Fruit fly (Drosophila melanogaster) whole organism, embryonic: ENCODE measurements around the gene SMC6.

Experiments
- Bdp1 ChIP-seq: fragments of 200-800 bp; sonication (Bioruptor generic); optimal IDR thresholded peaks from 3 replicates; lab custom pipeline; 2016; ENCODE audit warnings: missing biosample characterization, missing genetic modification characterization
- CG10267 ChIP-seq: fragments of 200-800 bp; sonication (Bioruptor generic); optimal IDR thresholded peaks from 2 replicates; lab custom pipeline; 2018; ENCODE audit warnings: missing biosample characterization, mild to moderate bottlenecking, missing genetic modification characterization, moderate library complexity
- CG10654 ChIP-seq: fragments of 200-800 bp; sonication (Bioruptor generic); optimal IDR thresholded peaks from 2 replicates; lab custom pipeline; 2016; ENCODE audit warnings: missing biosample characterization, missing genetic modification characterization
- CG11456 ChIP-seq: fragments of 200-800 bp; sonication (Bioruptor generic); IDR thresholded peaks from 3 replicates; pipeline ENCODE4 v1.3.6; 2022; ENCODE audit warnings: missing biosample characterization, missing genetic modification characterization
- CG12155 ChIP-seq: fragments of 200-800 bp; sonication (Bioruptor generic); optimal IDR thresholded peaks from 3 replicates; lab custom pipeline; 2016; ENCODE audit warnings: missing biosample characterization, missing genetic modification characterization
- CG14014 ChIP-seq: fragments of 200-800 bp; sonication (Bioruptor generic); IDR thresholded peaks from 2 replicates; pipeline ENCODE4 v1.3.6; 2022; ENCODE audit warnings: missing biosample characterization, missing genetic modification characterization
- CG14441 ChIP-seq: fragments of 200-800 bp; sonication (Bioruptor generic); IDR thresholded peaks from 2 replicates; pipeline ENCODE4 v1.3.6; 2022; ENCODE audit warnings: missing biosample characterization, missing genetic modification characterization
- CG14860 ChIP-seq: fragments of 200-800 bp; sonication (Bioruptor generic); IDR thresholded peaks from 3 replicates; pipeline ENCODE4 v1.3.6; 2022; ENCODE audit warnings: missing biosample characterization, missing genetic modification characterization; ENCODE audit not compliant: partially characterized antibody
- CG15073 ChIP-seq: fragments of 200-800 bp; sonication (Bioruptor generic); optimal IDR thresholded peaks from 2 replicates; lab custom pipeline; 2016; ENCODE audit warnings: missing biosample characterization, missing genetic modification characterization
- CG17829 ChIP-seq: fragments of 200-800 bp; optimal IDR thresholded peaks from 2 replicates; lab custom pipeline; 2019; ENCODE audit warnings: missing biosample characterization, mild to moderate bottlenecking, missing genetic modification characterization, moderate library complexity
- CG2116 ChIP-seq: fragments of 200-800 bp; sonication (Bioruptor generic); optimal IDR thresholded peaks from 3 replicates; lab custom pipeline; 2018; ENCODE audit warnings: missing biosample characterization, mild to moderate bottlenecking, missing genetic modification characterization
- CG2712 ChIP-seq: fragments of 200-800 bp; optimal IDR thresholded peaks from 3 replicates; lab custom pipeline; 2019; ENCODE audit warnings: missing biosample characterization, mild to moderate bottlenecking, missing genetic modification characterization, moderate library complexity
- CG4617 ChIP-seq: fragments of 200-800 bp; sonication (Bioruptor generic); optimal IDR thresholded peaks from 3 replicates; lab custom pipeline; 2016; ENCODE audit warnings: missing biosample characterization, missing genetic modification characterization, borderline replicate concordance
- CG6813 ChIP-seq: fragments of 200-800 bp; sonication (Bioruptor generic); optimal IDR thresholded peaks from 2 replicates; lab custom pipeline; 2017; ENCODE audit warnings: missing biosample characterization, missing genetic modification characterization, mild to moderate bottlenecking, moderate library complexity, missing genetic modification reagents
- CG8290 ChIP-seq, 3 experiments: fragments of 200-800 bp; sonication (Bioruptor generic); optimal IDR thresholded peaks; 2 replicates each; lab custom pipeline; 2016 to 2019; ENCODE audit warnings: missing biosample characterization in 3 of 3, missing genetic modification characterization in 3 of 3, mild to moderate bottlenecking in 2 of 3, moderate library complexity in 1 of 3
- CG8388 ChIP-seq: fragments of 200-800 bp; sonication (Bioruptor generic); optimal IDR thresholded peaks from 2 replicates; lab custom pipeline; 2019; ENCODE audit warnings: missing biosample characterization, mild to moderate bottlenecking, missing genetic modification characterization, moderate library complexity
- CG9215 ChIP-seq: fragments of 200-800 bp; sonication (Bioruptor generic); IDR thresholded peaks from 2 replicates; pipeline ENCODE4 v1.3.6; 2022; ENCODE audit warnings: missing biosample characterization, missing genetic modification characterization
- CG9609 ChIP-seq: fragments of 200-800 bp; sonication (Bioruptor generic); optimal IDR thresholded peaks from 3 replicates; lab custom pipeline; 2016; ENCODE audit warnings: missing biosample characterization, missing genetic modification characterization
- CTCF ChIP-seq: fragments of 200-800 bp; sonication (Bioruptor generic); optimal IDR thresholded peaks from 2 replicates; lab custom pipeline; 2017; ENCODE audit warnings: missing biosample characterization, mild to moderate bottlenecking, missing genetic modification characterization, moderate library complexity
- CrebB ChIP-seq: fragments of 200-800 bp; sonication (Bioruptor generic); optimal IDR thresholded peaks from 3 replicates; lab custom pipeline; 2018; ENCODE audit warnings: missing biosample characterization, mild to moderate bottlenecking, missing genetic modification characterization
- Fer2 ChIP-seq: fragments of 200-800 bp; sonication (Bioruptor generic); optimal IDR thresholded peaks from 2 replicates; lab custom pipeline; 2018; ENCODE audit warnings: missing biosample characterization, mild to moderate bottlenecking, missing genetic modification characterization, moderate library complexity
- Gsc ChIP-seq: fragments of 200-800 bp; sonication (Bioruptor generic); IDR thresholded peaks from 2 replicates; pipeline ENCODE4 v1.3.6; 2022; ENCODE audit warnings: missing biosample characterization, missing genetic modification characterization
- HHEX ChIP-seq: fragments of 200-800 bp; sonication (Bioruptor generic); optimal IDR thresholded peaks from 3 replicates; lab custom pipeline; 2017; ENCODE audit warnings: missing biosample characterization, mild to moderate bottlenecking, missing genetic modification characterization, missing genetic modification reagents
- Med ChIP-seq: fragments of 200-800 bp; sonication (Bioruptor generic); peaks from one replicate; lab custom pipeline; 2016; ENCODE audit warnings: missing biosample characterization, missing genetic modification characterization, mild to moderate bottlenecking, inconsistent platforms, moderate library complexity
- Nf-YA ChIP-seq: fragments of 200-800 bp; sonication (Bioruptor generic); IDR thresholded peaks from 2 replicates; pipeline ENCODE4 v1.3.6; 2022; ENCODE audit warnings: missing biosample characterization, missing genetic modification characterization
- Six4 ChIP-seq: fragments of 200-800 bp; sonication (Bioruptor generic); optimal IDR thresholded peaks from 2 replicates; lab custom pipeline; 2016; ENCODE audit warnings: missing biosample characterization, missing genetic modification characterization
- Sry-β ChIP-seq: fragments of 200-800 bp; sonication (Bioruptor generic); optimal IDR thresholded peaks from 2 replicates; lab custom pipeline; 2018; ENCODE audit warnings: missing biosample characterization, mild to moderate bottlenecking, missing genetic modification characterization, moderate library complexity
- Ssrp ChIP-seq: fragments of 200-800 bp; sonication (Bioruptor generic); optimal IDR thresholded peaks from 2 replicates; lab custom pipeline; 2018; ENCODE audit warnings: missing biosample characterization, mild to moderate bottlenecking, missing genetic modification characterization, moderate library complexity
- ap ChIP-seq: fragments of 200-800 bp; sonication (Bioruptor generic); IDR thresholded peaks from 2 replicates; pipeline ENCODE4 v1.3.6; 2022; ENCODE audit warnings: missing biosample characterization, missing genetic modification characterization
- ase ChIP-seq: fragments of 200-800 bp; sonication (Bioruptor generic); IDR thresholded peaks from 3 replicates; pipeline ENCODE4 v1.3.6; 2022; ENCODE audit warnings: missing biosample characterization, missing genetic modification characterization
- bbx ChIP-seq: fragments of 200-800 bp; sonication (Bioruptor generic); IDR thresholded peaks from 2 replicates; pipeline ENCODE4 v1.3.6; 2022; ENCODE audit warnings: missing biosample characterization, missing genetic modification characterization; ENCODE audit not compliant: partially characterized antibody
- caup ChIP-seq: fragments of 200-800 bp; sonication (Bioruptor generic); optimal IDR thresholded peaks from 3 replicates; lab custom pipeline; 2017; ENCODE audit warnings: missing biosample characterization, mild to moderate bottlenecking, missing genetic modification characterization, moderate library complexity; ENCODE audit not compliant: severe bottlenecking
- crol ChIP-seq: fragments of 200-800 bp; sonication (Bioruptor generic); IDR thresholded peaks from 2 replicates; pipeline ENCODE4 v1.3.6; 2022; ENCODE audit warnings: missing biosample characterization, missing genetic modification characterization
- dysf ChIP-seq: fragments of 200-800 bp; sonication (Bioruptor generic); IDR thresholded peaks from 3 replicates; pipeline ENCODE4 v1.3.6; 2022; ENCODE audit warnings: missing biosample characterization, missing genetic modification characterization
- eyg ChIP-seq: fragments of 200-800 bp; sonication (Bioruptor generic); optimal IDR thresholded peaks from 3 replicates; lab custom pipeline; 2016; ENCODE audit warnings: missing biosample characterization, missing genetic modification characterization
- h ChIP-seq: fragments of >200 bp; optimal IDR thresholded peaks from 2 replicates; lab custom pipeline; 2017
- hbn ChIP-seq: fragments of 200-800 bp; sonication (Bioruptor generic); IDR thresholded peaks from 2 replicates; pipeline ENCODE4 v1.3.6; 2022; ENCODE audit warnings: missing biosample characterization, missing genetic modification characterization; ENCODE audit not compliant: partially characterized antibody
- ind ChIP-seq: fragments of 200-800 bp; sonication (Bioruptor generic); optimal IDR thresholded peaks from 3 replicates; lab custom pipeline; 2016; ENCODE audit warnings: missing biosample characterization, missing genetic modification characterization
- kni ChIP-seq: fragments of 200-800 bp; sonication (Bioruptor generic); optimal IDR thresholded peaks from 3 replicates; lab custom pipeline; 2017; ENCODE audit warnings: mild to moderate bottlenecking, missing biosample characterization, missing genetic modification reagents, missing genetic modification characterization
- mam ChIP-seq: fragments of 200-800 bp; sonication (Bioruptor generic); optimal IDR thresholded peaks from 3 replicates; lab custom pipeline; 2016; ENCODE audit warnings: missing biosample characterization, missing genetic modification characterization
- mld ChIP-seq: fragments of 200-800 bp; sonication (Bioruptor generic); IDR thresholded peaks from 3 replicates; pipeline ENCODE4 v1.3.6; 2022; ENCODE audit warnings: missing biosample characterization, missing genetic modification characterization; ENCODE audit not compliant: partially characterized antibody
- phol ChIP-seq: fragments of 200-800 bp; sonication (Bioruptor generic); optimal IDR thresholded peaks from 3 replicates; lab custom pipeline; 2018; ENCODE audit warnings: missing biosample characterization, mild to moderate bottlenecking, missing genetic modification characterization, moderate library complexity
- pnt ChIP-seq: fragments of 200-800 bp; sonication (Bioruptor generic); optimal IDR thresholded peaks from 3 replicates; lab custom pipeline; 2016; ENCODE audit warnings: missing biosample characterization, missing genetic modification characterization
- sna ChIP-seq: fragments of 200-800 bp; sonication (Bioruptor generic); IDR thresholded peaks from 2 replicates; pipeline ENCODE4 v1.3.6; 2022; ENCODE audit warnings: missing biosample characterization, missing genetic modification characterization; ENCODE audit not compliant: partially characterized antibody
- sob ChIP-seq: fragments of 200-800 bp; sonication (Bioruptor generic); IDR thresholded peaks from 2 replicates; pipeline ENCODE4 v1.3.6; 2022; ENCODE audit warnings: missing biosample characterization, missing genetic modification characterization
- tgo ChIP-seq: fragments of 200-800 bp; sonication (Bioruptor generic); IDR thresholded peaks from 3 replicates; pipeline ENCODE4 v1.3.6; 2022; ENCODE audit warnings: missing biosample characterization, missing genetic modification characterization
- tin ChIP-seq: fragments of 200-800 bp; sonication (Bioruptor generic); optimal IDR thresholded peaks from 3 replicates; lab custom pipeline; 2016; ENCODE audit warnings: missing biosample characterization, missing genetic modification characterization
- twi ChIP-seq: fragments of 200-800 bp; optimal IDR thresholded peaks from 2 replicates; lab custom pipeline; 2019; ENCODE audit warnings: missing biosample characterization, mild to moderate bottlenecking, missing genetic modification characterization, moderate library complexity
- wdn ChIP-seq: fragments of 200-800 bp; sonication (Bioruptor generic); IDR thresholded peaks from 2 replicates; pipeline ENCODE4 v1.3.6; 2022; ENCODE audit warnings: missing biosample characterization, missing genetic modification characterization
- zen2 ChIP-seq: fragments of 200-800 bp; sonication (Bioruptor generic); IDR thresholded peaks from 3 replicates; pipeline ENCODE4 v1.3.6; 2022; ENCODE audit warnings: missing biosample characterization, missing genetic modification characterization; ENCODE audit not compliant: partially characterized antibody

SMC6 gene

DNA sequence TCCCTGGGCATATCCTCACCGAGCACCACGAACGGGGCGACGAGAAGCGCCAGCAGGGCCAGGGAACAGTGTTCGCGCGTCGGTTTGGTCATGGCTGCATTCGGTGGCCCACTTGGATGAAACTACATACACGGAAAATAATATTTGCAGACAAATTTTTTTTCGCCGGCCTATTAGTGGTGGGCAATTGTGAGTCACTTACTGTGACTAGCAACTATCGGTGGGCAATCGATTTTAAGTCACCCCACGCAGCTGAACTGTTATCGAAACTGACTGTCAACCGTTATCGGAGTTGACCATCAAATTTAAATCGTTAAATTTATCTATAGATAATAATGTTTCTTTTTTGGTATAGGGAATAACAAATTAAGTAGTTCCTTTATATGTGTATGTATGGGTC lies 23.9 kb downstream of the SMC6 start, which contains the start of gene CG5510 (continued):
- TF ChIP-seq CG10267 = peak; percentile 59
- peak; percentile 98 for TF ChIP-seq hbn (GFP tag; lab: Robert Waterston, UW)
- no peak for TF ChIP-seq Nf-YA (GFP tag; lab: Robert Waterston, UW)
- peak; percentile 97 for TF ChIP-seq mld (GFP tag; lab: Robert Waterston, UW)
- TF ChIP-seq CG2712 (tag; lab: Kevin White, UChicago) = peak; percentile 76
- TF ChIP-seq ase = 0 out of 3 replicates have a peak, but pooled peaks have one; percentile 21
- TF ChIP-seq Med (GFP tag; lab: Kevin White, UChicago) = peak; percentile 97
- TF ChIP-seq Ssrp = no peak
- no peak for TF ChIP-seq crol (GFP tag; lab: Robert Waterston, UW)
- peak; percentile 29 for TF ChIP-seq Sry-β (GFP tag; lab: Kevin White, UChicago)
- peak; percentile 22 for TF ChIP-seq CG6813
- TF ChIP-seq bbx (GFP tag; lab: Robert Waterston, UW) = peak; percentile 98
- no peak for TF ChIP-seq CTCF
- no peak for TF ChIP-seq twi (tag; lab: Kevin White, UChicago)
- TF ChIP-seq CG14441 (GFP tag; lab: Robert Waterston, UW) = 0 out of 2 replicates have a peak, but pooled peaks have one; percentile 10
- TF ChIP-seq CG14014 (GFP tag; lab: Robert Waterston, UW) = peak; percentile 33; the same call in 1 of the 2 replicates
- peak; percentile 20; the same call in 1 of the 3 replicates for TF ChIP-seq tgo (GFP tag; lab: Robert Waterston, UW)
- TF ChIP-seq tin (GFP tag; lab: Kevin White, UChicago) = peak; percentile 66
- peak; percentile 71 for TF ChIP-seq CG17829 (tag; lab: Kevin White, UChicago)
- peak; percentile 28; the same call in 1 of the 2 replicates for TF ChIP-seq ap (GFP tag; lab: Robert Waterston, UW)
- TF ChIP-seq CG12155 = peak; percentile 28
- peak; percentile 58 for TF ChIP-seq sob (GFP tag; lab: Robert Waterston, UW)
- peak; percentile 67 for TF ChIP-seq mam (GFP tag; lab: Kevin White, UChicago)
- TF ChIP-seq CG15073 = no peak
- TF ChIP-seq h (lab: Kevin White, UChicago) = no peak
- no peak for TF ChIP-seq CG10654 (GFP tag; lab: Kevin White, UChicago)
- no peak for TF ChIP-seq CG8290 (GFP tag; optimal IDR thresholded peaks at IDR 0.05; lab: Kevin White, UChicago)
- TF ChIP-seq CG8290 (tag; optimal IDR thresholded peaks at IDR 0.05; lab: Kevin White, UChicago) = peak in 1 of 2 experiments; percentile 89
- peak; percentile 7 for TF ChIP-seq pnt (GFP tag; lab: Kevin White, UChicago)
- no peak for TF ChIP-seq kni
- peak; percentile 12 for TF ChIP-seq Bdp1 (GFP tag; lab: Kevin White, UChicago)
- TF ChIP-seq CG11456 = peak; percentile 66; the same call in 2 of the 3 replicates
- peak; percentile 96 for TF ChIP-seq CG14860 (GFP tag; lab: Robert Waterston, UW)
- peak; percentile 27 for TF ChIP-seq ind (GFP tag; lab: Kevin White, UChicago)
- peak; percentile 55 for TF ChIP-seq CrebB
- TF ChIP-seq Six4 = no peak
- no peak for TF ChIP-seq wdn (GFP tag; lab: Robert Waterston, UW)
- TF ChIP-seq Gsc (GFP tag; lab: Robert Waterston, UW) = no peak
- peak; percentile 94 for TF ChIP-seq CG2116 (GFP tag; lab: Kevin White, UChicago)
- no peak for TF ChIP-seq Fer2
- TF ChIP-seq sna (GFP tag; lab: Robert Waterston, UW) = peak; percentile 99
- TF ChIP-seq caup (GFP tag; lab: Kevin White, UChicago) = peak; percentile 68
- peak; percentile 34; the same call in 1 of the 2 replicates for TF ChIP-seq CG9215
- peak; percentile 25; the same call in 1 of the 3 replicates for TF ChIP-seq dysf (GFP tag; lab: Robert Waterston, UW)
- peak; percentile 28 for TF ChIP-seq CG8388
- peak; percentile 39 for TF ChIP-seq eyg (GFP tag; lab: Kevin White, UChicago)
- peak; percentile 26 for TF ChIP-seq HHEX (GFP tag; lab: Kevin White, UChicago)
- TF ChIP-seq phol (tag; lab: Kevin White, UChicago) = peak; percentile 46
- peak; percentile 72 for TF ChIP-seq CG4617 (GFP tag; lab: Kevin White, UChicago)
- peak; percentile 57 for TF ChIP-seq CG9609 (GFP tag; lab: Kevin White, UChicago)
- peak; percentile 97 for TF ChIP-seq zen2
